Fruit fly (Drosophila melanogaster) whole organism, embryonic: ENCODE results near the gene CG1638.
A peak's percentile ranks its signal among the peaks of the same experiment; 100 is the strongest.

Experiments
- ATbp ChIP-seq: fragments of 200-800 bp; sonication (Bioruptor generic); optimal IDR thresholded peaks from 2 replicates; lab custom pipeline; 2017; ENCODE audit warnings: missing biosample characterization, mild to moderate bottlenecking, missing genetic modification characterization, missing genetic modification reagents
- Abd-B ChIP-seq: fragments of 200-800 bp; sonication (Bioruptor generic); optimal IDR thresholded peaks from 2 replicates; lab custom pipeline; 2018; ENCODE audit warnings: missing biosample characterization, mild to moderate bottlenecking, missing genetic modification characterization, moderate library complexity
- Asciz ChIP-seq: fragments of 200-800 bp; sonication (Bioruptor generic); optimal IDR thresholded peaks from 2 replicates; lab custom pipeline; 2017; ENCODE audit warnings: missing biosample characterization, mild to moderate bottlenecking, missing genetic modification characterization, missing genetic modification reagents
- Awh ChIP-seq: fragments of 200-800 bp; sonication (Bioruptor generic); IDR thresholded peaks from 2 replicates; pipeline ENCODE4, ENCODE4 v1.3.6; 2022; ENCODE audit warnings: missing biosample characterization, missing genetic modification characterization
- Bdp1 ChIP-seq: fragments of 200-800 bp; sonication (Bioruptor generic); optimal IDR thresholded peaks from 3 replicates; lab custom pipeline; 2016; ENCODE audit warnings: missing biosample characterization, missing genetic modification characterization
- CG11085 ChIP-seq: fragments of 200-800 bp; sonication (Bioruptor generic); IDR thresholded peaks from 2 replicates; pipeline ENCODE4 v1.3.6; 2022; ENCODE audit warnings: missing biosample characterization, missing genetic modification characterization
- CG11456 ChIP-seq: fragments of 200-800 bp; sonication (Bioruptor generic); IDR thresholded peaks from 3 replicates; pipeline ENCODE4 v1.3.6; 2022; ENCODE audit warnings: missing biosample characterization, missing genetic modification characterization
- CG12391 ChIP-seq: fragments of 200-800 bp; sonication (Bioruptor generic); optimal IDR thresholded peaks from 3 replicates; lab custom pipeline; 2018; ENCODE audit warnings: missing biosample characterization, mild to moderate bottlenecking, missing genetic modification characterization, moderate library complexity
- CG13287 ChIP-seq: fragments of 200-800 bp; sonication (Bioruptor generic); IDR thresholded peaks from 2 replicates; pipeline ENCODE4 v1.3.6; 2022; ENCODE audit warnings: missing biosample characterization, missing genetic modification characterization; ENCODE audit not compliant: partially characterized antibody
- CG14441 ChIP-seq: fragments of 200-800 bp; sonication (Bioruptor generic); IDR thresholded peaks from 2 replicates; pipeline ENCODE4 v1.3.6; 2022; ENCODE audit warnings: missing biosample characterization, missing genetic modification characterization
- CG14667 ChIP-seq: fragments of 200-800 bp; sonication (Bioruptor generic); IDR thresholded peaks from 2 replicates; pipeline ENCODE4 v1.3.6; 2022; ENCODE audit warnings: missing biosample characterization, missing genetic modification characterization
- CG14965 ChIP-seq: fragments of 200-800 bp; sonication (Bioruptor generic); optimal IDR thresholded peaks from 2 replicates; lab custom pipeline; 2016; ENCODE audit warnings: missing biosample characterization, missing genetic modification characterization, borderline replicate concordance
- CG15269 ChIP-seq: fragments of 200-800 bp; sonication (Bioruptor generic); optimal IDR thresholded peaks from 2 replicates; lab custom pipeline; 2018; ENCODE audit warnings: missing biosample characterization, mild to moderate bottlenecking, missing genetic modification characterization, moderate library complexity
- CG18599 ChIP-seq: fragments of 200-800 bp; sonication (Bioruptor generic); optimal IDR thresholded peaks from 3 replicates; lab custom pipeline; 2017; ENCODE audit warnings: missing biosample characterization, missing genetic modification characterization, mild to moderate bottlenecking, moderate library complexity, missing genetic modification reagents
- CG2120 ChIP-seq: fragments of 200-800 bp; sonication (Bioruptor generic); optimal IDR thresholded peaks from 3 replicates; lab custom pipeline; 2016; ENCODE audit warnings: missing biosample characterization, missing genetic modification characterization
- CG31388 ChIP-seq: fragments of 200-800 bp; sonication (Bioruptor generic); optimal IDR thresholded peaks from 2 replicates; lab custom pipeline; 2016; ENCODE audit warnings: missing biosample characterization, missing genetic modification characterization
- CG32532 ChIP-seq: fragments of 200-800 bp; sonication (Bioruptor generic); IDR thresholded peaks from 2 replicates; pipeline ENCODE4 v1.3.6; 2022; ENCODE audit warnings: missing biosample characterization, missing genetic modification characterization
- CG34376 ChIP-seq: fragments of 200-800 bp; sonication (Bioruptor generic); optimal IDR thresholded peaks from 2 replicates; lab custom pipeline; 2018; ENCODE audit warnings: missing biosample characterization, mild to moderate bottlenecking, missing genetic modification characterization
- CG6654 ChIP-seq: fragments of 200-800 bp; sonication (Bioruptor generic); optimal IDR thresholded peaks from 2 replicates; lab custom pipeline; 2017; ENCODE audit warnings: missing biosample characterization, mild to moderate bottlenecking, missing genetic modification characterization
- CG6765 ChIP-seq: fragments of 200-800 bp; sonication (Bioruptor generic); optimal IDR thresholded peaks from 3 replicates; lab custom pipeline; 2017; ENCODE audit warnings: missing biosample characterization, mild to moderate bottlenecking, missing genetic modification characterization
- CG9817 ChIP-seq: fragments of 200-800 bp; sonication (Bioruptor generic); optimal IDR thresholded peaks from 2 replicates; lab custom pipeline; 2018; ENCODE audit warnings: missing biosample characterization, mild to moderate bottlenecking, missing genetic modification characterization, moderate library complexity
- CG9876 ChIP-seq: fragments of 200-800 bp; sonication (Bioruptor generic); optimal IDR thresholded peaks from 2 replicates; lab custom pipeline; 2016; ENCODE audit warnings: missing biosample characterization, missing genetic modification characterization
- Dfd ChIP-seq, 2 experiments: fragments of >200 bp; optimal IDR thresholded peaks; 2 replicates each; lab custom pipeline; 2017; ENCODE audit warnings: missing biosample characterization in 2 of 2, missing genetic modification characterization in 2 of 2
- Dip2 ChIP-seq: fragments of 200-800 bp; sonication (Bioruptor generic); IDR thresholded peaks from 2 replicates; pipeline ENCODE4 v1.3.6; 2022; ENCODE audit warnings: missing biosample characterization, missing genetic modification characterization
- Dip3 ChIP-seq: fragments of 200-800 bp; sonication (Bioruptor generic); optimal IDR thresholded peaks from 3 replicates; lab custom pipeline; 2016; ENCODE audit warnings: missing biosample characterization, missing genetic modification characterization
- HLH54F ChIP-seq: fragments of 200-800 bp; sonication (Bioruptor generic); optimal IDR thresholded peaks from 3 replicates; lab custom pipeline; 2016; ENCODE audit warnings: missing biosample characterization, missing genetic modification characterization
- HLHmδ ChIP-seq: fragments of 200-800 bp; sonication (Bioruptor generic); optimal IDR thresholded peaks from 2 replicates; lab custom pipeline; 2018; ENCODE audit warnings: missing biosample characterization, mild to moderate bottlenecking, missing genetic modification characterization, moderate library complexity
- HmgZ ChIP-seq: fragments of 200-800 bp; sonication (Bioruptor generic); optimal IDR thresholded peaks from 2 replicates; lab custom pipeline; 2018; ENCODE audit warnings: missing biosample characterization, mild to moderate bottlenecking, missing genetic modification characterization
- Med ChIP-seq: fragments of 200-800 bp; sonication (Bioruptor generic); peaks from one replicate; lab custom pipeline; 2016; ENCODE audit warnings: missing biosample characterization, missing genetic modification characterization, mild to moderate bottlenecking, inconsistent platforms, moderate library complexity
- aop ChIP-seq: fragments of 200-800 bp; sonication (Bioruptor generic); IDR thresholded peaks from 2 replicates; pipeline ENCODE4 v1.3.6; 2022; ENCODE audit warnings: missing biosample characterization, missing genetic modification characterization
- ase ChIP-seq: fragments of 200-800 bp; sonication (Bioruptor generic); IDR thresholded peaks from 3 replicates; pipeline ENCODE4 v1.3.6; 2022; ENCODE audit warnings: missing biosample characterization, missing genetic modification characterization
- br ChIP-seq: fragments of >200 bp; optimal IDR thresholded peaks from 2 replicates; lab custom pipeline; 2017
- corto ChIP-seq: fragments of 200-800 bp; sonication (Bioruptor generic); optimal IDR thresholded peaks from 2 replicates; lab custom pipeline; 2016; ENCODE audit warnings: missing biosample characterization, mild to moderate bottlenecking, missing genetic modification characterization, moderate library complexity
- ftz-f1 ChIP-seq: fragments of 200-800 bp; sonication (Bioruptor generic); optimal IDR thresholded peaks from 2 replicates; lab custom pipeline; 2016; ENCODE audit warnings: missing biosample characterization, missing genetic modification characterization
- gcm2 ChIP-seq: fragments of 200-800 bp; sonication (Bioruptor generic); optimal IDR thresholded peaks from 2 replicates; lab custom pipeline; 2016; ENCODE audit warnings: missing biosample characterization, missing genetic modification characterization
- ind ChIP-seq: fragments of 200-800 bp; sonication (Bioruptor generic); optimal IDR thresholded peaks from 3 replicates; lab custom pipeline; 2016; ENCODE audit warnings: missing biosample characterization, missing genetic modification characterization
- lab ChIP-seq: fragments of 200-800 bp; sonication (Bioruptor generic); optimal IDR thresholded peaks from 3 replicates; lab custom pipeline; 2017; ENCODE audit warnings: missing biosample characterization, missing genetic modification characterization, mild to moderate bottlenecking, moderate library complexity, missing genetic modification reagents
- nerfin-2 ChIP-seq: fragments of 200-800 bp; sonication (Bioruptor generic); IDR thresholded peaks from 2 replicates; pipeline ENCODE4 v1.3.6; 2022; ENCODE audit warnings: missing biosample characterization, missing genetic modification characterization; ENCODE audit not compliant: partially characterized antibody
- oc ChIP-seq: fragments of 200-800 bp; sonication (Bioruptor generic); optimal IDR thresholded peaks from 2 replicates; lab custom pipeline; 2018; ENCODE audit warnings: missing biosample characterization, mild to moderate bottlenecking, missing genetic modification characterization, moderate library complexity
- pnt ChIP-seq: fragments of 200-800 bp; sonication (Bioruptor generic); optimal IDR thresholded peaks from 3 replicates; lab custom pipeline; 2016; ENCODE audit warnings: missing biosample characterization, missing genetic modification characterization
- sd ChIP-seq: fragments of 200-800 bp; sonication (Bioruptor generic); optimal IDR thresholded peaks from 3 replicates; lab custom pipeline; 2018; ENCODE audit warnings: missing biosample characterization, mild to moderate bottlenecking, missing genetic modification characterization, moderate library complexity
- sens ChIP-seq: fragments of 200-800 bp; sonication (Bioruptor generic); peaks from one replicate; lab custom pipeline; 2016; ENCODE audit warnings: missing biosample characterization, missing genetic modification characterization
- so ChIP-seq: fragments of 200-800 bp; sonication (Bioruptor generic); IDR thresholded peaks from 3 replicates; pipeline ENCODE4 v1.3.6; 2022; ENCODE audit warnings: missing biosample characterization, missing genetic modification characterization
- sr ChIP-seq: fragments of 200-800 bp; sonication (Bioruptor generic); IDR thresholded peaks from 3 replicates; pipeline ENCODE4 v1.3.6; 2022; ENCODE audit warnings: missing biosample characterization, missing genetic modification characterization
- tll ChIP-seq, 2 experiments: fragments of 200-800 bp in 1 of 2; fragments of >200 bp in 1 of 2; sonication (Bioruptor generic) in 1 of 2; optimal IDR thresholded peaks; 2 replicates each; lab custom pipeline; 2017 to 2019; ENCODE audit warnings: missing biosample characterization in 2 of 2, missing genetic modification characterization in 2 of 2, mild to moderate bottlenecking in 1 of 2, moderate library complexity in 1 of 2
- twi ChIP-seq: fragments of 200-800 bp; optimal IDR thresholded peaks from 2 replicates; lab custom pipeline; 2019; ENCODE audit warnings: missing biosample characterization, mild to moderate bottlenecking, missing genetic modification characterization, moderate library complexity
- unc-4 ChIP-seq: fragments of 200-800 bp; sonication (Bioruptor generic); IDR thresholded peaks from 2 replicates; pipeline ENCODE4 v1.3.6; 2022; ENCODE audit warnings: missing biosample characterization, missing genetic modification characterization; ENCODE audit not compliant: partially characterized antibody
- unpg ChIP-seq: fragments of 200-800 bp; sonication (Bioruptor generic); optimal IDR thresholded peaks from 3 replicates; lab custom pipeline; 2018; ENCODE audit warnings: missing biosample characterization, mild to moderate bottlenecking, missing genetic modification characterization, moderate library complexity
- vvl ChIP-seq: fragments of 200-800 bp; sonication (Bioruptor generic); IDR thresholded peaks from 2 replicates; pipeline ENCODE4 v1.3.6; 2022; ENCODE audit warnings: missing biosample characterization, missing genetic modification characterization
- z ChIP-seq: fragments of 200-800 bp; sonication (Bioruptor generic); IDR thresholded peaks from 3 replicates; pipeline ENCODE4 v1.3.6; 2022; ENCODE audit warnings: missing biosample characterization, missing genetic modification characterization
- zen ChIP-seq: fragments of 200-800 bp; sonication (Bioruptor generic); optimal IDR thresholded peaks from 3 replicates; lab custom pipeline; 2018; ENCODE audit warnings: missing biosample characterization, mild to moderate bottlenecking, missing genetic modification characterization, moderate library complexity

The CG1638 gene

DNA sequence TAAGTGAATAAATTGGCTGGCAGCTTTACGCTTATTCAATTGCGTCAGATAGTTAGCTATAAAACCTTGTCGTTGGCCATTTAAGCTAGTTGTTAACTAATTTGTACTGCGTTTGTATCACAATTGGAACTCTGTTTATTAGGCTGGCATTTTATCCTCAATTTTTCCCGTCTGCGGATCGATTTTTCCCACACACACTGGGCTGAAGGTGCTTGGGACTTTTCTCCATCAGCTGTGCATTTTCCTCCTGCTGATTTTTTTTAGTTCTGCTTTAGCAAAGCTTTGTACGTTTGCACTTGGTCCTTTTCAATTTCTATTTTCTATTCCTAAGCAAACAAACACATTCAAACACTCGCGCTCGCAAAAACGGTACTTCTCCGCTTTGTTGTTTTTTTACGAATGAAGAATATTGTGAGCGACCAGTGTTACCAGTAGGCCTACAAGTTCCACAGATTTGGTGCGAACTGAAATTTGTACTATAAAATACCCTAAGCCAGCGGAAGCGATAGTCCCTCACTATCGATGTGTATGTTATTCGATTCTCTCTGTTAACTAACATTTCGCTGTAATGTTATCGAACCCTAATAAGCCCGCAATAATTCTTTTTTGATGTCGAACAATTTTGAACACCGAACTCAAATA lies 19.2 kb downstream of the CG1638 start (continued):
- peak; percentile 7 for TF ChIP-seq twi
- no peak for TF ChIP-seq Bdp1 (GFP tag; lab: Kevin White, UChicago)
- no peak for TF ChIP-seq ind (GFP tag; lab: Kevin White, UChicago)
- no peak for TF ChIP-seq CG14965 (GFP tag; lab: Kevin White, UChicago)
- peak; percentile 70 for TF ChIP-seq CG34376 (GFP tag; lab: Kevin White, UChicago)
- no peak for TF ChIP-seq CG32532
- peak; percentile 30 for TF ChIP-seq unpg
- no peak for TF ChIP-seq CG9876 (GFP tag; lab: Kevin White, UChicago)
- no peak for TF ChIP-seq unc-4 (GFP tag; lab: Robert Waterston, UW)
- TF ChIP-seq CG6654 (GFP tag; lab: Kevin White, UChicago), result no peak
- TF ChIP-seq ase, result no peak
- TF ChIP-seq CG14441 (GFP tag; lab: Robert Waterston, UW), result no peak
- TF ChIP-seq CG6765 (GFP tag; lab: Kevin White, UChicago), result peak; percentile 47
- no peak for TF ChIP-seq so (GFP tag; lab: Robert Waterston, UW)
- peak; percentile 74 for TF ChIP-seq oc (tag; lab: Kevin White, UChicago)
- peak; percentile 49 for TF ChIP-seq CG12391 (tag; lab: Kevin White, UChicago)
- no peak for TF ChIP-seq nerfin-2 (GFP tag; lab: Robert Waterston, UW)
- no peak for TF ChIP-seq gcm2
- TF ChIP-seq zen (tag; lab: Kevin White, UChicago), result no peak
- TF ChIP-seq sd (tag; lab: Kevin White, UChicago), result no peak
- no peak for TF ChIP-seq br (lab: Kevin White, UChicago)
- no peak for TF ChIP-seq CG11456 (GFP tag; lab: Robert Waterston, UW)
- peak; percentile 16 for TF ChIP-seq ATbp (GFP tag; lab: Kevin White, UChicago)
- peak; percentile 39 for TF ChIP-seq CG2120
- peak; percentile 58 for TF ChIP-seq CG18599 (GFP tag; lab: Kevin White, UChicago)
- TF ChIP-seq aop, result no peak
- TF ChIP-seq Dip3, result no peak
- no peak for TF ChIP-seq CG13287
- TF ChIP-seq sens (GFP tag; lab: Kevin White, UChicago), result peak; percentile 41
- no peak for TF ChIP-seq Awh (GFP tag; lab: Robert Waterston, UW)
- TF ChIP-seq ftz-f1 (GFP tag; lab: Kevin White, UChicago), result peak; percentile 18
- no peak for TF ChIP-seq Abd-B (GFP tag; lab: Kevin White, UChicago)
- peak; percentile 11 for TF ChIP-seq HLH54F (GFP tag; lab: Kevin White, UChicago)
- peak; percentile 14 for TF ChIP-seq CG9817 (tag; lab: Kevin White, UChicago)
- peak; percentile 79 for TF ChIP-seq HmgZ (tag; lab: Kevin White, UChicago)
- no peak for TF ChIP-seq z
- TF ChIP-seq CG11085 (GFP tag; lab: Robert Waterston, UW), result no peak
- TF ChIP-seq Med (GFP tag; lab: Kevin White, UChicago), result peak; percentile 98
- TF ChIP-seq sr, result no peak
- no peak for TF ChIP-seq Dfd (GFP tag; optimal IDR thresholded peaks at IDR 0.05; lab: Kevin White, UChicago)
- TF ChIP-seq lab (GFP tag; lab: Kevin White, UChicago), result peak; percentile 67
- TF ChIP-seq corto (GFP tag; lab: Kevin White, UChicago), result no peak
- TF ChIP-seq tll (GFP tag; optimal IDR thresholded peaks at IDR 0.05; lab: Kevin White, UChicago), result no peak
- TF ChIP-seq pnt (GFP tag; lab: Kevin White, UChicago), result no peak
- TF ChIP-seq CG15269 (tag; lab: Kevin White, UChicago), result peak; percentile 50
- TF ChIP-seq CG14667 (GFP tag; lab: Robert Waterston, UW), result no peak
- TF ChIP-seq CG31388, result no peak
- TF ChIP-seq Dip2 (GFP tag; lab: Robert Waterston, UW), result no peak
- TF ChIP-seq vvl (GFP tag; lab: Robert Waterston, UW), result no peak
- no peak for TF ChIP-seq HLHmδ (GFP tag; lab: Kevin White, UChicago)
- TF ChIP-seq Asciz, result peak; percentile 40
